Worm (Caenorhabditis elegans) whole organism, young adult: ENCODE results near the gene ama-1.
A peak's percentile ranks its signal among the peaks of the same experiment; 100 is the strongest.

Source experiments
- B0019.2 ChIP-seq: fragments of 200-800 bp; sonication (Bioruptor generic); conservative IDR thresholded peaks from 2 replicates; pipeline ENCODE4 v1.3.6; 2022; ENCODE audit warnings: missing genetic modification reagents, missing genetic modification characterization, missing compliant biosample characterization
- B0035.1 ChIP-seq: sonication (generic microtip); optimal IDR thresholded peaks from 2 replicates; lab custom pipeline; 2016; ENCODE audit warnings: missing genetic modification characterization, mild to moderate bottlenecking, missing compliant biosample characterization, missing genotype, missing genetic modification reagents
- B0261.1 ChIP-seq: sonication (generic microtip); optimal IDR thresholded peaks from 2 replicates; lab custom pipeline; 2016; ENCODE audit warnings: mild to moderate bottlenecking, missing genetic modification characterization, moderate library complexity, missing compliant biosample characterization
- D2030.7 ChIP-seq: fragments of 200-800 bp; sonication (Bioruptor generic); IDR thresholded peaks from 2 replicates; pipeline ENCODE4 v1.3.6; 2022; ENCODE audit warnings: missing genetic modification reagents, missing genetic modification characterization, missing compliant biosample characterization
- F10E7.11 ChIP-seq: sonication (generic microtip); optimal IDR thresholded peaks from 2 replicates; lab custom pipeline; 2017; ENCODE audit warnings: mild to moderate bottlenecking, missing genetic modification characterization, moderate library complexity, missing compliant biosample characterization
- F33H1.4 ChIP-seq: fragments of 200-800 bp; sonication (Bioruptor generic); IDR thresholded peaks from 2 replicates; pipeline ENCODE4 v1.3.6; 2022; ENCODE audit warnings: missing genetic modification reagents, missing genetic modification characterization, missing compliant biosample characterization
- F49E8.2 ChIP-seq: sonication (generic microtip); optimal IDR thresholded peaks from 3 replicates; lab custom pipeline; 2017; ENCODE audit warnings: missing genetic modification characterization, mild to moderate bottlenecking, missing compliant biosample characterization, antibody characterized with exemption, moderate library complexity; ENCODE audit not compliant: insufficient read depth
- F55B11.4 ChIP-seq: sonication (generic microtip); optimal IDR thresholded peaks from 2 replicates; lab custom pipeline; 2016; ENCODE audit warnings: missing compliant biosample characterization, missing genetic modification characterization, borderline replicate concordance; ENCODE audit not compliant: insufficient read depth
- F57A8.1 ChIP-seq: fragments of 200-800 bp; sonication (Bioruptor generic); optimal IDR thresholded peaks from 2 replicates; lab custom pipeline; 2018; ENCODE audit warnings: mild to moderate bottlenecking, missing genetic modification characterization, moderate library complexity, missing compliant biosample characterization
- T26A5.8 ChIP-seq: sonication (generic microtip); optimal IDR thresholded peaks from 2 replicates; lab custom pipeline; 2016; ENCODE audit warnings: missing genetic modification characterization, missing compliant biosample characterization
- Y53F4B.3 ChIP-seq: fragments of 200-800 bp; sonication (Bioruptor generic); IDR thresholded peaks from 2 replicates; pipeline ENCODE4 v1.3.6; 2022; ENCODE audit warnings: missing genetic modification reagents, missing genetic modification characterization, missing compliant biosample characterization
- Y56A3A.18 ChIP-seq: fragments of 200-800 bp; sonication (Bioruptor generic); IDR thresholded peaks from 2 replicates; pipeline ENCODE4 v1.3.6; 2022; ENCODE audit warnings: missing genetic modification reagents, missing genetic modification characterization, missing compliant biosample characterization
- Y95B8A.8 ChIP-seq: fragments of 200-800 bp; sonication (Bioruptor generic); IDR thresholded peaks from 2 replicates; pipeline ENCODE4 v1.3.6; 2022; ENCODE audit warnings: missing genetic modification reagents, missing genetic modification characterization, missing compliant biosample characterization
- ZK185.1 ChIP-seq: sonication (generic microtip); optimal IDR thresholded peaks from 2 replicates; lab custom pipeline; 2016; ENCODE audit warnings: mild to moderate bottlenecking, missing genetic modification characterization, missing compliant biosample characterization; ENCODE audit not compliant: poor library complexity, severe bottlenecking
- akir-1 ChIP-seq: fragments of 200-800 bp; sonication (Bioruptor generic); optimal IDR thresholded peaks from 2 replicates; lab custom pipeline; 2018; ENCODE audit warnings: mild to moderate bottlenecking, missing genetic modification characterization, moderate library complexity, missing compliant biosample characterization
- aptf-2 ChIP-seq: fragments of 200-800 bp; sonication (Bioruptor generic); conservative IDR thresholded peaks from 2 replicates; pipeline ENCODE4 v1.3.6; 2022; ENCODE audit warnings: missing genetic modification reagents, missing genetic modification characterization, missing compliant biosample characterization
- atf-7 ChIP-seq: sonication (generic microtip); optimal IDR thresholded peaks from 2 replicates; lab custom pipeline; 2017; ENCODE audit warnings: mild to moderate bottlenecking, missing genetic modification characterization, missing compliant biosample characterization
- ceh-27 ChIP-seq: fragments of 200-800 bp; sonication (Bioruptor generic); optimal IDR thresholded peaks from 2 replicates; lab custom pipeline; 2018; ENCODE audit warnings: mild to moderate bottlenecking, missing genetic modification characterization, moderate library complexity, missing compliant biosample characterization
- ceh-58 ChIP-seq: fragments of 200-800 bp; sonication (Bioruptor generic); IDR thresholded peaks from 2 replicates; pipeline ENCODE4 v1.3.6; 2022; ENCODE audit warnings: missing genetic modification characterization, missing compliant biosample characterization
- dox-1 ChIP-seq: fragments of 200-800 bp; sonication (Bioruptor generic); IDR thresholded peaks from 2 replicates; pipeline ENCODE4 v1.3.6; 2022; ENCODE audit warnings: missing genetic modification reagents, missing genetic modification characterization, missing compliant biosample characterization
- dpff-1 ChIP-seq: sonication (generic microtip); optimal IDR thresholded peaks from 2 replicates; lab custom pipeline; 2017; ENCODE audit warnings: mild to moderate bottlenecking, missing genetic modification characterization, missing compliant biosample characterization
- efl-1 ChIP-seq: fragments of 150-350 bp; optimal IDR thresholded peaks from 2 replicates; lab custom pipeline; 2014; ENCODE audit warnings: missing biosample characterization, missing genetic modification reagents, missing genetic modification characterization
- egrh-3 ChIP-seq: fragments of 200-800 bp; sonication (Bioruptor generic); IDR thresholded peaks from 2 replicates; pipeline ENCODE4 v1.3.6; 2022; ENCODE audit warnings: missing genetic modification reagents, missing genetic modification characterization, missing compliant biosample characterization
- hlh-26 ChIP-seq: fragments of 200-800 bp; sonication (Bioruptor generic); conservative IDR thresholded peaks from 2 replicates; pipeline ENCODE4 v1.3.6; 2022; ENCODE audit warnings: missing genetic modification reagents, missing genetic modification characterization, missing compliant biosample characterization
- hmg-1.2 ChIP-seq: fragments of 200-800 bp; sonication (Bioruptor generic); IDR thresholded peaks from 2 replicates; pipeline ENCODE4 v1.3.6; 2022; ENCODE audit warnings: missing genetic modification reagents, missing genetic modification characterization, missing compliant biosample characterization
- hmg-20 ChIP-seq: fragments of 200-800 bp; sonication (Bioruptor generic); IDR thresholded peaks from 2 replicates; pipeline ENCODE4 v1.3.6; 2022; ENCODE audit warnings: missing genetic modification reagents, missing genetic modification characterization, missing compliant biosample characterization
- hsf-1 ChIP-seq: fragments of 200-800 bp; sonication (Bioruptor generic); IDR thresholded peaks from 2 replicates; pipeline ENCODE4 v1.3.6; 2022; ENCODE audit warnings: missing genetic modification reagents, missing genetic modification characterization, missing compliant biosample characterization
- lag-1 ChIP-seq: fragments of 200-800 bp; sonication (Bioruptor generic); IDR thresholded peaks from 2 replicates; pipeline ENCODE4 v1.3.6; 2022; ENCODE audit warnings: missing genetic modification reagents, missing genetic modification characterization, missing compliant biosample characterization
- let-607 ChIP-seq, 2 experiments: fragments of 200-800 bp in 1 of 2; sonication (Bioruptor generic) in 1 of 2; sonication (generic microtip) in 1 of 2; optimal IDR thresholded peaks; 2 replicates each; lab custom pipeline; 2016 to 2018; ENCODE audit warnings: mild to moderate bottlenecking in 2 of 2, missing compliant biosample characterization in 2 of 2, missing genetic modification characterization in 2 of 2, moderate library complexity in 2 of 2, missing genotype in 1 of 2
- lin-35 ChIP-seq, 3 experiments: fragments of 150-350 bp in 2 of 3; sonication (generic microtip) in 1 of 3; optimal IDR thresholded peaks; 2 replicates each; lab custom pipeline; 2014 to 2018; ENCODE audit warnings: missing biosample characterization in 3 of 3, missing genetic modification characterization in 3 of 3, missing genetic modification reagents in 3 of 3
- lsl-1 ChIP-seq: fragments of 200-800 bp; sonication (Bioruptor generic); optimal IDR thresholded peaks from 2 replicates; lab custom pipeline; 2018; ENCODE audit warnings: mild to moderate bottlenecking, missing genetic modification characterization, moderate library complexity, missing compliant biosample characterization
- madf-10 ChIP-seq: sonication (generic microtip); optimal IDR thresholded peaks from 2 replicates; lab custom pipeline; 2016; ENCODE audit warnings: mild to moderate bottlenecking, missing genetic modification characterization, missing compliant biosample characterization
- madf-3 ChIP-seq: fragments of 200-800 bp; sonication (Bioruptor generic); IDR thresholded peaks from 2 replicates; pipeline ENCODE4 v1.3.6; 2022; ENCODE audit warnings: missing genetic modification reagents, missing genetic modification characterization, missing compliant biosample characterization
- mxl-1 ChIP-seq: sonication (generic microtip); optimal IDR thresholded peaks from 2 replicates; lab custom pipeline; 2016; ENCODE audit warnings: missing genetic modification characterization, missing compliant biosample characterization
- nfya-1 ChIP-seq: sonication (generic microtip); optimal IDR thresholded peaks from 2 replicates; lab custom pipeline; 2017; ENCODE audit warnings: antibody characterized with exemption, missing compliant biosample characterization, missing genetic modification characterization, borderline replicate concordance; ENCODE audit not compliant: insufficient read depth
- nfya-2 ChIP-seq: fragments of 200-800 bp; sonication (Bioruptor generic); IDR thresholded peaks from 2 replicates; pipeline ENCODE4 v1.3.6; 2022; ENCODE audit warnings: missing genetic modification reagents, missing genetic modification characterization, missing compliant biosample characterization
- nfyb-1 ChIP-seq: fragments of 200-800 bp; sonication (Bioruptor generic); IDR thresholded peaks from 2 replicates; pipeline ENCODE4 v1.3.6; 2022; ENCODE audit warnings: missing genetic modification reagents, missing genetic modification characterization, missing compliant biosample characterization
- pha-4 ChIP-seq: fragments of 150-350 bp; sonication (generic microtip); optimal IDR thresholded peaks from 2 replicates; lab custom pipeline; 2014; ENCODE audit warnings: missing biosample characterization, missing genetic modification reagents, missing genetic modification characterization
- snpc-1.1 ChIP-seq: sonication (generic microtip); optimal IDR thresholded peaks from 2 replicates; lab custom pipeline; 2017; ENCODE audit warnings: missing genetic modification characterization, mild to moderate bottlenecking, missing compliant biosample characterization, antibody characterized with exemption, moderate library complexity, missing genotype, missing genetic modification reagents; ENCODE audit not compliant: insufficient read depth
- somi-1 ChIP-seq: fragments of 200-800 bp; sonication (Bioruptor generic); optimal IDR thresholded peaks from 2 replicates; lab custom pipeline; 2018; ENCODE audit warnings: mild to moderate bottlenecking, missing genetic modification characterization, missing compliant biosample characterization
- sptf-2 ChIP-seq: fragments of 200-800 bp; sonication (Bioruptor generic); optimal IDR thresholded peaks from 2 replicates; lab custom pipeline; 2018; ENCODE audit warnings: mild to moderate bottlenecking, missing genetic modification characterization, missing compliant biosample characterization
- tlf-1 ChIP-seq: fragments of 200-800 bp; sonication (Bioruptor generic); optimal IDR thresholded peaks from 2 replicates; lab custom pipeline; 2018; ENCODE audit warnings: mild to moderate bottlenecking, missing genetic modification characterization, missing compliant biosample characterization
- zfh-2 ChIP-seq: fragments of 200-800 bp; sonication (Bioruptor generic); conservative IDR thresholded peaks from 2 replicates; pipeline ENCODE4 v1.3.6; 2022; ENCODE audit warnings: missing genetic modification reagents, missing genetic modification characterization, missing compliant biosample characterization
- ztf-6 ChIP-seq: fragments of 200-800 bp; sonication (Bioruptor generic); IDR thresholded peaks from 2 replicates; pipeline ENCODE4 v1.3.6; 2022; ENCODE audit warnings: missing genetic modification reagents, missing genetic modification characterization, missing compliant biosample characterization

Gene ama-1

DNA sequence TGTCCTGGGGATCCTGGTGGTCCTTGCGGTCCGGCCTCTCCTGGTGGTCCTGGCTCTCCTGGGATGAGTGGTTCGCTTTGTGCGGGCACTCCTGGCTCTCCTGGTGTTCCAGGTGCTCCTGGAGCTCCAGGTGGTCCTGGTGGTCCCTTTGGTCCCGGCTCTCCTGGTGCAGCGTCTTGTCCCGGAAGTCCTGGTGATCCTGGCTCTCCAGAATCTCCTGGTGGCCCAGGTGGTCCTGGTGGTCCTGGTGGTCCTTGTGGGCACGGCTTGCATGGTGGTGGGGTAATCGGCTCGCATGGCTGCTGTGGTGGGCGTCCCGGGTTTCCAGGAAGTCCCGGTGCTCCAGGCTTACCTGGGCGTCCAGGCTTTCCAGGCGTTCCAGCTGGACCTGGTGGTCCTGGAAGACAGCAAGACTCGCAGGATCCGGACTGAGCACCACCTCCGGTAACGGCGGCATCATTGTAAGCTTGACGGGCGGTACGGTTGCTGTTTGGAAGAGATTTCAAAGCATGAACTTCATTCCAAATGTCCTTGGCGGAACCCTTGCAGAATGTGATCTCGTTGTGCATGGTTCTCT is 4.0 kb upstream of the ama-1 start (continued):
- TF ChIP-seq Y56A3A.18 (no peak), atf-7 (tag; lab: Kevin White, UChicago) (no peak), nfya-1 (tag; lab: Kevin White, UChicago) (no peak), nfyb-1 (GFP tag; lab: Robert Waterston, UW) (no peak), B0035.1 (tag; lab: Kevin White, UChicago) (no peak), hsf-1 (GFP tag; lab: Robert Waterston, UW) (no peak), B0261.1 (no peak), ztf-6 (no peak), nfya-2 (GFP tag; lab: Robert Waterston, UW) (no peak), ceh-58 (no peak), Y95B8A.8 (GFP tag; lab: Robert Waterston, UW) (no peak), sptf-2 (peak; percentile 5), snpc-1.1 (tag; lab: Kevin White, UChicago) (no peak)

DNA sequence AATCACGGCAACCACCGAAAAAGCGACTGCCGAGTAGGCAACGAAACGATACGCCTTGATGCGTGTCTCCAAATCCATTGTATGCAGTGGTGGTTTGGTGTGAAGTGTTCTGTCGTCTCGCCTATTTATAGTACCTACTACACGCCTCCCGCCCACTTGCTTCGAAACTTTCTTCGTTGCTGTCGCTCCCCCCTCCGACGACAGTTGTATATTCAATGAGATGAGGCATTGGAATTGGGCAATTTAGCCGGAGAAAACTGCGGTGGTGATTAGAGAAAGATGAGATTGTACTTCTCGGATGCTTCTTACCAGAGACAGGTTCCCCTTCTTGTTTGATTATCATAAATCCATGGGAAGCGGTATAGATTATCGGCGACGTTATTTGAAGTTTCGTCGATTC is 3.4 kb upstream of the ama-1 start, which contains the start of gene col-34:
Gene col-34, minus strand, starts transcription at position 101 of the 400 bp plus-strand sequence.
- no peak for TF ChIP-seq nfyb-1 (GFP tag; lab: Robert Waterston, UW)
- TF ChIP-seq T26A5.8 (tag; lab: Kevin White, UChicago): no peak
- no peak for TF ChIP-seq Y56A3A.18
- no peak for TF ChIP-seq hmg-20 (GFP tag; lab: Robert Waterston, UW)
- no peak for TF ChIP-seq mxl-1 (tag; lab: Kevin White, UChicago)
- no peak for TF ChIP-seq madf-10 (tag; lab: Kevin White, UChicago)
- TF ChIP-seq zfh-2 (GFP tag; lab: Robert Waterston, UW): no peak
- no peak for TF ChIP-seq madf-3 (GFP tag; lab: Robert Waterston, UW)
- no peak for TF ChIP-seq egrh-3 (GFP tag; lab: Robert Waterston, UW)
- TF ChIP-seq F57A8.1: no peak
- no peak for TF ChIP-seq ceh-27
- no peak for TF ChIP-seq hmg-1.2 (GFP tag; lab: Robert Waterston, UW)
- no peak for TF ChIP-seq B0261.1
- TF ChIP-seq tlf-1: no peak
- TF ChIP-seq F55B11.4: no peak
- no peak for TF ChIP-seq aptf-2
- TF ChIP-seq let-607 (tag; optimal IDR thresholded peaks at IDR 0.05; lab: Kevin White, UChicago): no peak

DNA sequence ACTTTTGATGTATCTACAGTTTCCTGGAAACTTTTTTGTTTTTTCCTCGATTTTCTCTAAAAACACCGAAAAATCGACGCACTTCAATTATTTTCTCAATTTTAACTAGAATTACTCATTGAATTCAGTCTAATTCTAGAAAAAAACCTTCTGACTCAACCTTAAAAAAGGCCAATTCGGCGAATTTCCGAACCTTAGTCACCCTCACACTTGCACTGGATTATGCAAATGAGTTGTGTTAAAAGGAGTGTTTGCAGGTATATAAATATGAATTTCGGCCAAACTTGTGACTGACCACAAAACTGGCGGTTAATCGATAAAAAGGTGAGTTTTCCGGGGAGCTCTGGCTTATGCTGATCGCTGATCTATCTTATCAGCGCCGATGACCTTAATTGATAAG is 1.4 kb upstream of the ama-1 start, which contains the start of gene ttr-20:
Gene ttr-20, plus strand, starts transcription at position 301 of the 400 bp plus-strand sequence.
- TF ChIP-seq dpff-1 (tag; lab: Kevin White, UChicago) (no peak), ZK185.1 (tag; lab: Kevin White, UChicago) (no peak)

DNA sequence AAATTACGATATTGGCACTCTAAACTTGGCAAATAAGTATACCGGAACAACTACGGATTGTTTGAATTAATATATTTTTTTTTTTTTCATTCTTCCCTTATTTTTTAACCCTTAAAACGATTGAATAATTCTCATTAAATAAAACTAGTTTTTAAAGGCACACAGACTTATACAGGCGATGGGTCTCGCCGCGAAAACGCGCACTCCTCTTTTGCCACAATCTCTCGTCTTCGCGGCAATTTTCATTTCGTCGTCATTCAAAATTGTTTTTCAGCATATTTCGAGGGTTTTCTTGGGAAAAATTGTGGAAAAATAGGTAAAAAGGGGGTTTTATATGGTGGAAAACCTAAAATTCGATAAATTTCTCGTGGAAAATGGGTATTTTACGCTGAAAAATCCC is 536 bp upstream of the ama-1 start:
- TF ChIP-seq F49E8.2 (tag; lab: Kevin White, UChicago) (no peak), lag-1 (GFP tag; lab: Robert Waterston, UW) (no peak), lsl-1 (GFP tag; lab: Kevin White, UChicago) (peak; percentile 54), F33H1.4 (GFP tag; lab: Robert Waterston, UW) (peak; percentile 90), hmg-1.2 (GFP tag; lab: Robert Waterston, UW) (peak; percentile 92), hsf-1 (GFP tag; lab: Robert Waterston, UW) (no peak), efl-1 (peak; percentile 71), pha-4 (tag; lab: Kevin White, UChicago) (no peak), dox-1 (peak; percentile 76), D2030.7 (GFP tag; lab: Robert Waterston, UW) (no peak), akir-1 (GFP tag; lab: Kevin White, UChicago) (no peak), hlh-26 (GFP tag; lab: Robert Waterston, UW) (no peak), Y53F4B.3 (GFP tag; lab: Robert Waterston, UW) (no peak), somi-1 (no peak), B0019.2 (no peak), F10E7.11 (tag; lab: Kevin White, UChicago) (no peak), lin-35 (GFP tag; optimal IDR thresholded peaks at IDR 0.05; lab: Kevin White, UChicago) (peak in 1 of 3 experiments; percentile 60)
